Fruit fly (Drosophila melanogaster) whole organism, embryonic: ENCODE data around the gene CG15629.

Experiments used
- Ada2b ChIP-seq: fragments of 200-800 bp; sonication (Bioruptor generic); IDR thresholded peaks from 2 replicates; pipeline ENCODE4 v1.3.6; 2022; ENCODE audit warnings: missing biosample characterization, missing genetic modification characterization
- Adf1 ChIP-seq: fragments of 200-800 bp; sonication (Bioruptor generic); IDR thresholded peaks from 2 replicates; pipeline ENCODE4 v1.3.6; 2022; ENCODE audit warnings: missing biosample characterization, missing genetic modification characterization
- Awh ChIP-seq: fragments of 200-800 bp; sonication (Bioruptor generic); IDR thresholded peaks from 2 replicates; pipeline ENCODE4, ENCODE4 v1.3.6; 2022; ENCODE audit warnings: missing biosample characterization, missing genetic modification characterization
- Bdp1 ChIP-seq: fragments of 200-800 bp; sonication (Bioruptor generic); optimal IDR thresholded peaks from 3 replicates; lab custom pipeline; 2016; ENCODE audit warnings: missing biosample characterization, missing genetic modification characterization
- CG1024 ChIP-seq: fragments of 200-800 bp; sonication (Bioruptor generic); IDR thresholded peaks from 2 replicates; pipeline ENCODE4 v1.3.6; 2022; ENCODE audit warnings: missing biosample characterization, missing genetic modification characterization
- CG11093 ChIP-seq: fragments of 200-800 bp; sonication (Bioruptor generic); IDR thresholded peaks from 3 replicates; pipeline ENCODE4 v1.3.6; 2022; ENCODE audit warnings: missing biosample characterization, missing genetic modification characterization
- CG12391 ChIP-seq: fragments of 200-800 bp; sonication (Bioruptor generic); optimal IDR thresholded peaks from 3 replicates; lab custom pipeline; 2018; ENCODE audit warnings: missing biosample characterization, mild to moderate bottlenecking, missing genetic modification characterization, moderate library complexity
- CG17359 ChIP-seq: fragments of 200-800 bp; sonication (Bioruptor generic); optimal IDR thresholded peaks from 3 replicates; lab custom pipeline; 2018; ENCODE audit warnings: missing biosample characterization, mild to moderate bottlenecking, missing genetic modification characterization, moderate library complexity
- CG2199 ChIP-seq: fragments of 200-800 bp; sonication (Bioruptor generic); IDR thresholded peaks from 3 replicates; pipeline ENCODE4 v1.3.6; 2022; ENCODE audit warnings: missing biosample characterization, missing genetic modification characterization
- CG2678 ChIP-seq: fragments of 200-800 bp; sonication (Bioruptor generic); optimal IDR thresholded peaks from 3 replicates; lab custom pipeline; 2019; ENCODE audit warnings: missing biosample characterization, mild to moderate bottlenecking, missing genetic modification characterization, moderate library complexity
- CG31388 ChIP-seq: fragments of 200-800 bp; sonication (Bioruptor generic); optimal IDR thresholded peaks from 2 replicates; lab custom pipeline; 2016; ENCODE audit warnings: missing biosample characterization, missing genetic modification characterization
- CG3163 ChIP-seq: fragments of 200-800 bp; sonication (Bioruptor generic); optimal IDR thresholded peaks from 3 replicates; lab custom pipeline; 2016; ENCODE audit warnings: missing biosample characterization, missing genetic modification characterization
- CG3847 ChIP-seq: fragments of 200-800 bp; sonication (Bioruptor generic); IDR thresholded peaks from 2 replicates; pipeline ENCODE4 v1.3.6; 2022; ENCODE audit warnings: missing biosample characterization, missing genetic modification characterization
- CG4854 ChIP-seq: fragments of 200-800 bp; sonication (Bioruptor generic); optimal IDR thresholded peaks from 2 replicates; lab custom pipeline; 2016; ENCODE audit warnings: missing biosample characterization, missing genetic modification characterization, inconsistent platforms
- CG5953 ChIP-seq: fragments of 200-800 bp; sonication (Bioruptor generic); IDR thresholded peaks from 2 replicates; pipeline ENCODE4 v1.3.6; 2022; ENCODE audit warnings: missing biosample characterization, missing genetic modification characterization
- CG6654 ChIP-seq: fragments of 200-800 bp; sonication (Bioruptor generic); optimal IDR thresholded peaks from 2 replicates; lab custom pipeline; 2017; ENCODE audit warnings: missing biosample characterization, mild to moderate bottlenecking, missing genetic modification characterization
- CG9876 ChIP-seq: fragments of 200-800 bp; sonication (Bioruptor generic); optimal IDR thresholded peaks from 2 replicates; lab custom pipeline; 2016; ENCODE audit warnings: missing biosample characterization, missing genetic modification characterization
- Eip74EF ChIP-seq, 2 experiments: fragments of 200-800 bp in 1 of 2; fragments of >200 bp in 1 of 2; sonication (Bioruptor generic) in 1 of 2; optimal IDR thresholded peaks; 2 replicates each; lab custom pipeline; 2017 to 2019; ENCODE audit warnings: missing biosample characterization in 2 of 2, missing genetic modification characterization in 2 of 2, mild to moderate bottlenecking in 1 of 2, moderate library complexity in 1 of 2
- Fer2 ChIP-seq: fragments of 200-800 bp; sonication (Bioruptor generic); optimal IDR thresholded peaks from 2 replicates; lab custom pipeline; 2018; ENCODE audit warnings: missing biosample characterization, mild to moderate bottlenecking, missing genetic modification characterization, moderate library complexity
- GATAe ChIP-seq: fragments of 200-800 bp; sonication (Bioruptor generic); conservative IDR thresholded peaks from 2 replicates; pipeline ENCODE4 v1.3.6; 2022; ENCODE audit warnings: missing biosample characterization, missing genetic modification characterization
- HLH54F ChIP-seq: fragments of 200-800 bp; sonication (Bioruptor generic); optimal IDR thresholded peaks from 3 replicates; lab custom pipeline; 2016; ENCODE audit warnings: missing biosample characterization, missing genetic modification characterization
- HmgZ ChIP-seq: fragments of 200-800 bp; sonication (Bioruptor generic); optimal IDR thresholded peaks from 2 replicates; lab custom pipeline; 2018; ENCODE audit warnings: missing biosample characterization, mild to moderate bottlenecking, missing genetic modification characterization
- Hr39 ChIP-seq: fragments of >200 bp; optimal IDR thresholded peaks from 2 replicates; lab custom pipeline; 2017
- MBD-R2 ChIP-seq: fragments of 200-800 bp; sonication (Bioruptor generic); IDR thresholded peaks from 2 replicates; pipeline ENCODE4 v1.3.6; 2022; ENCODE audit warnings: missing biosample characterization, missing genetic modification characterization
- NK7.1 ChIP-seq: fragments of 200-800 bp; sonication (Bioruptor generic); optimal IDR thresholded peaks from 3 replicates; lab custom pipeline; 2016; ENCODE audit warnings: missing biosample characterization, missing genetic modification characterization
- Nf-YC ChIP-seq: fragments of 200-800 bp; optimal IDR thresholded peaks from 3 replicates; lab custom pipeline; 2019; ENCODE audit warnings: missing biosample characterization, mild to moderate bottlenecking, missing genetic modification characterization, moderate library complexity
- Opbp ChIP-seq: fragments of 200-800 bp; sonication (Bioruptor generic); IDR thresholded peaks from 3 replicates; pipeline ENCODE4 v1.3.6; 2022; ENCODE audit warnings: missing biosample characterization, missing genetic modification characterization; ENCODE audit not compliant: partially characterized antibody
- Ravus ChIP-seq: fragments of 200-800 bp; sonication (Bioruptor generic); IDR thresholded peaks from 2 replicates; pipeline ENCODE4 v1.3.6; 2022; ENCODE audit warnings: missing biosample characterization, missing genetic modification characterization
- Side ChIP-seq: fragments of 200-800 bp; sonication (Bioruptor generic); optimal IDR thresholded peaks from 2 replicates; lab custom pipeline; 2016; ENCODE audit warnings: missing biosample characterization, missing genetic modification characterization
- Six4 ChIP-seq: fragments of 200-800 bp; sonication (Bioruptor generic); optimal IDR thresholded peaks from 2 replicates; lab custom pipeline; 2016; ENCODE audit warnings: missing biosample characterization, missing genetic modification characterization
- Taf1 ChIP-seq: fragments of 200-800 bp; sonication (Bioruptor generic); IDR thresholded peaks from 2 replicates; pipeline ENCODE4 v1.3.6; 2022; ENCODE audit warnings: missing biosample characterization, missing genetic modification characterization
- YL-1 ChIP-seq: fragments of 200-800 bp; sonication (Bioruptor generic); optimal IDR thresholded peaks from 3 replicates; lab custom pipeline; 2017; ENCODE audit warnings: missing biosample characterization, mild to moderate bottlenecking, missing genetic modification characterization
- ara ChIP-seq: fragments of 200-800 bp; sonication (Bioruptor generic); IDR thresholded peaks from 2 replicates; pipeline ENCODE4 v1.3.6; 2022; ENCODE audit warnings: missing biosample characterization, missing genetic modification characterization
- bowl ChIP-seq: fragments of 200-800 bp; sonication (Bioruptor generic); IDR thresholded peaks from 2 replicates; pipeline ENCODE4 v1.3.6; 2022; ENCODE audit warnings: missing biosample characterization, missing genetic modification characterization
- cad ChIP-seq: fragments of >200 bp; optimal IDR thresholded peaks from 2 replicates; lab custom pipeline; 2017; ENCODE audit warnings: missing biosample characterization, missing genetic modification characterization
- chn ChIP-seq: fragments of 200-800 bp; sonication (Bioruptor generic); optimal IDR thresholded peaks from 2 replicates; lab custom pipeline; 2016; ENCODE audit warnings: missing biosample characterization, missing genetic modification characterization
- da ChIP-seq: fragments of 200-800 bp; sonication (Bioruptor generic); optimal IDR thresholded peaks from 2 replicates; lab custom pipeline; 2016; ENCODE audit warnings: missing biosample characterization, missing genetic modification characterization
- ham ChIP-seq: fragments of 200-800 bp; sonication (Bioruptor generic); IDR thresholded peaks from 2 replicates; pipeline ENCODE4 v1.3.6; 2022; ENCODE audit warnings: missing biosample characterization, missing genetic modification characterization
- her ChIP-seq: fragments of 200-800 bp; sonication (Bioruptor generic); optimal IDR thresholded peaks from 2 replicates; lab custom pipeline; 2016; ENCODE audit warnings: missing biosample characterization, missing genetic modification characterization
- hth ChIP-seq: fragments of >200 bp; optimal IDR thresholded peaks from 2 replicates; lab custom pipeline; 2017; ENCODE audit warnings: inconsistent platforms
- kah ChIP-seq: fragments of 200-800 bp; sonication (Bioruptor generic); optimal IDR thresholded peaks from 2 replicates; lab custom pipeline; 2018; ENCODE audit warnings: missing biosample characterization, mild to moderate bottlenecking, missing genetic modification characterization
- kni ChIP-seq: fragments of 200-800 bp; sonication (Bioruptor generic); optimal IDR thresholded peaks from 3 replicates; lab custom pipeline; 2017; ENCODE audit warnings: mild to moderate bottlenecking, missing biosample characterization, missing genetic modification reagents, missing genetic modification characterization
- knrl ChIP-seq: fragments of 200-800 bp; sonication (Bioruptor generic); IDR thresholded peaks from 3 replicates; pipeline ENCODE4 v1.3.6; 2022; ENCODE audit warnings: missing biosample characterization, missing genetic modification characterization; ENCODE audit not compliant: partially characterized antibody
- mirr ChIP-seq: fragments of 200-800 bp; sonication (Bioruptor generic); optimal IDR thresholded peaks from 3 replicates; lab custom pipeline; 2018; ENCODE audit warnings: missing biosample characterization, mild to moderate bottlenecking, missing genetic modification characterization
- nerfin-1 ChIP-seq: fragments of 200-800 bp; sonication (Bioruptor generic); optimal IDR thresholded peaks from 3 replicates; lab custom pipeline; 2019; ENCODE audit warnings: missing biosample characterization, mild to moderate bottlenecking, missing genetic modification characterization, moderate library complexity
- pan ChIP-seq, 4 experiments: fragments of >200 bp in 3 of 4; fragments of 200-800 bp in 1 of 4; sonication (Bioruptor generic) in 1 of 4; optimal IDR thresholded peaks in 3 of 4; IDR thresholded peaks in 1 of 4; 2 replicates each; pipeline versions ENCODE4 v1.3.6 to Lab custom; 2017 to 2022; ENCODE audit warnings: missing biosample characterization in 2 of 4, missing genetic modification characterization in 2 of 4, mixed read lengths in 1 of 4
- pfk ChIP-seq: fragments of 200-800 bp; sonication (Bioruptor generic); optimal IDR thresholded peaks from 2 replicates; lab custom pipeline; 2018; ENCODE audit warnings: missing biosample characterization, mild to moderate bottlenecking, missing genetic modification characterization, moderate library complexity
- pum ChIP-seq: fragments of 200-800 bp; sonication (Bioruptor generic); optimal IDR thresholded peaks from 2 replicates; lab custom pipeline; 2016; ENCODE audit warnings: missing biosample characterization, missing genetic modification characterization
- ssp ChIP-seq: fragments of 200-800 bp; sonication (Bioruptor generic); IDR thresholded peaks from 2 replicates; pipeline ENCODE4 v1.3.6; 2022; ENCODE audit warnings: missing biosample characterization, missing genetic modification characterization
- tgo ChIP-seq: fragments of 200-800 bp; sonication (Bioruptor generic); IDR thresholded peaks from 3 replicates; pipeline ENCODE4 v1.3.6; 2022; ENCODE audit warnings: missing biosample characterization, missing genetic modification characterization
- yki ChIP-seq: fragments of >200 bp; optimal IDR thresholded peaks from 3 replicates; lab custom pipeline; 2018

The CG15629 gene

dm6 chr2L:4810044-4810609 is 2.7 kb upstream of the CG15629 start (continued):
- TF ChIP-seq CG31388 (GFP tag; lab: Kevin White, UChicago), result no peak
- TF ChIP-seq knrl (GFP tag; lab: Robert Waterston, UW), result peak; percentile 38; the same call in 1 of the 3 replicates
- TF ChIP-seq Ravus (GFP tag; lab: Robert Waterston, UW), result no peak
- TF ChIP-seq YL-1 (GFP tag; lab: Kevin White, UChicago), result peak; percentile 59
- TF ChIP-seq Bdp1 (GFP tag; lab: Kevin White, UChicago), result peak; percentile 24
- no peak for TF ChIP-seq hth
- TF ChIP-seq ham (GFP tag; lab: Robert Waterston, UW), result no peak
- TF ChIP-seq ssp (GFP tag; lab: Robert Waterston, UW), result no peak
- no peak for TF ChIP-seq da (GFP tag; lab: Kevin White, UChicago)
- peak; percentile 60 for TF ChIP-seq mirr (GFP tag; lab: Kevin White, UChicago)
- no peak for TF ChIP-seq CG5953 (GFP tag; lab: Robert Waterston, UW)
- no peak for TF ChIP-seq Eip74EF (GFP tag; optimal IDR thresholded peaks at IDR 0.05; lab: Kevin White, UChicago)
- TF ChIP-seq CG1024 (GFP tag; lab: Robert Waterston, UW), result no peak; the same call in 1 of the 2 replicates
- no peak for TF ChIP-seq yki
- TF ChIP-seq tgo (GFP tag; lab: Robert Waterston, UW), result peak; percentile 28; the same call in 1 of the 3 replicates
- peak; percentile 89 for TF ChIP-seq HmgZ
- no peak for TF ChIP-seq cad
- TF ChIP-seq kni (GFP tag; lab: Kevin White, UChicago), result peak; percentile 95
- TF ChIP-seq Taf1, result no peak
- TF ChIP-seq CG2199, result peak; percentile 83; the same call in 2 of the 3 replicates
- TF ChIP-seq CG6654, result no peak
- no peak for TF ChIP-seq pum
- TF ChIP-seq MBD-R2 (GFP tag; lab: Robert Waterston, UW), result peak; percentile 17; the same call in 1 of the 2 replicates
- no peak for TF ChIP-seq CG11093 (GFP tag; lab: Robert Waterston, UW)
- peak; percentile 32 for TF ChIP-seq CG4854
- peak; percentile 98 for TF ChIP-seq Nf-YC
- TF ChIP-seq chn (GFP tag; lab: Kevin White, UChicago), result peak; percentile 85
- peak; percentile 44 for TF ChIP-seq her
- peak; percentile 70 for TF ChIP-seq Adf1 (GFP tag; lab: Robert Waterston, UW)
- TF ChIP-seq Opbp, result peak; percentile 68
- no peak for TF ChIP-seq pan (optimal IDR thresholded peaks at IDR 0.05; lab: Kevin White, UChicago)
- TF ChIP-seq pan (GFP tag; optimal IDR thresholded peaks at IDR 0.05 in 1 of 2, IDR thresholded peaks at IDR 0.05 in 1 of 2), result no peak
- TF ChIP-seq ara, result peak; percentile 36; the same call in 1 of the 2 replicates
- no peak for TF ChIP-seq Ada2b (GFP tag; lab: Robert Waterston, UW)
- no peak for TF ChIP-seq Hr39 (lab: Kevin White, UChicago)
- peak; percentile 42; the same call in 1 of the 2 replicates for TF ChIP-seq GATAe (GFP tag; lab: Robert Waterston, UW)
- TF ChIP-seq Fer2 (tag; lab: Kevin White, UChicago), result no peak
- TF ChIP-seq NK7.1, result no peak
- peak; percentile 99 for TF ChIP-seq kah (GFP tag; lab: Kevin White, UChicago)
- TF ChIP-seq Side (GFP tag; lab: Kevin White, UChicago), result peak; percentile 26
- no peak for TF ChIP-seq Awh (GFP tag; lab: Robert Waterston, UW)
- TF ChIP-seq CG9876 (GFP tag; lab: Kevin White, UChicago), result no peak
- TF ChIP-seq Six4, result no peak
- no peak for TF ChIP-seq bowl (GFP tag; lab: Robert Waterston, UW)
- TF ChIP-seq CG3163 (GFP tag; lab: Kevin White, UChicago), result no peak
- peak; percentile 33 for TF ChIP-seq CG3847 (GFP tag; lab: Robert Waterston, UW)
- TF ChIP-seq nerfin-1, result peak; percentile 55
- TF ChIP-seq CG12391 (tag; lab: Kevin White, UChicago), result peak; percentile 69
- TF ChIP-seq pfk (GFP tag; lab: Kevin White, UChicago), result no peak
- peak; percentile 29 for TF ChIP-seq CG2678 (tag; lab: Kevin White, UChicago)
- TF ChIP-seq CG17359 (tag; lab: Kevin White, UChicago), result no peak
- no peak for TF ChIP-seq HLH54F (GFP tag; lab: Kevin White, UChicago)
